Worm (Caenorhabditis elegans) whole organism, L3 larva: ENCODE data around the gene wht-7.

Experiments used
- ZK546.5 ChIP-seq: sonication (generic microtip); optimal IDR thresholded peaks from 2 replicates; lab custom pipeline; 2017; ENCODE audit warnings: missing biosample characterization, missing genetic modification characterization
- aly-2 ChIP-seq: fragments of 150-350 bp; optimal IDR thresholded peaks from 2 replicates; lab custom pipeline; 2014; ENCODE audit warnings: missing biosample characterization, missing genetic modification characterization
- ama-1 ChIP-seq: fragments of 150-350 bp; optimal IDR thresholded peaks from 2 replicates; lab custom pipeline; 2018
- egl-5 ChIP-seq: fragments of 150-350 bp; optimal IDR thresholded peaks from 2 replicates; lab custom pipeline; 2017; ENCODE audit warnings: missing biosample characterization, missing genetic modification reagents, missing genetic modification characterization, inconsistent platforms
- lin-15B ChIP-seq: fragments of 150-350 bp; optimal IDR thresholded peaks from 2 replicates; lab custom pipeline; 2014; ENCODE audit warnings: missing biosample characterization, missing genetic modification characterization
- mdl-1 ChIP-seq: fragments of 150-350 bp; optimal IDR thresholded peaks from 2 replicates; lab custom pipeline; 2014; ENCODE audit warnings: missing biosample characterization, missing genetic modification characterization
- nhr-12 ChIP-seq: fragments of 150-350 bp; optimal IDR thresholded peaks from 2 replicates; lab custom pipeline; 2014; ENCODE audit warnings: missing biosample characterization, missing genetic modification characterization
- nhr-76 ChIP-seq: fragments of 150-350 bp; sonication (generic microtip); optimal IDR thresholded peaks from 5 replicates; lab custom pipeline; 2014; ENCODE audit warnings: missing biosample characterization, missing genetic modification characterization
- snpc-4 ChIP-seq: fragments of 150-350 bp; optimal IDR thresholded peaks from 2 replicates; lab custom pipeline; 2014; ENCODE audit warnings: missing biosample characterization, missing genetic modification characterization
- unc-62 ChIP-seq: fragments of 150-350 bp; sonication (generic microtip); optimal IDR thresholded peaks from 4 replicates; lab custom pipeline; 2014; ENCODE audit warnings: missing biosample characterization, missing genetic modification reagents, missing genetic modification characterization
- ztf-11 ChIP-seq: fragments of 150-350 bp; optimal IDR thresholded peaks from 2 replicates; lab custom pipeline; 2014; ENCODE audit warnings: missing biosample characterization, missing genetic modification characterization

ce11 chrIII:6140818-6141217 lies 8.6 kb downstream of the wht-7 start:
- TF ChIP-seq egl-5 (tag; lab: Kevin White, UChicago) (no peak), ztf-11 (tag; lab: Kevin White, UChicago) (no peak), nhr-12 (tag; lab: Kevin White, UChicago) (no peak), nhr-76 (no peak), lin-15B (tag; lab: Kevin White, UChicago) (no peak), unc-62 (GFP tag; lab: Kevin White, UChicago) (no peak), aly-2 (tag; lab: Kevin White, UChicago) (no peak), ama-1 (no peak), ZK546.5 (tag; lab: Kevin White, UChicago) (no peak), snpc-4 (tag; lab: Kevin White, UChicago) (no peak), mdl-1 (no peak)
